Fruit fly (Drosophila melanogaster): ENCODE measurements around the gene Acbp1.
A peak's percentile ranks its signal among the peaks of the same experiment; 100 is the strongest.

Gene Acbp1

DNA sequence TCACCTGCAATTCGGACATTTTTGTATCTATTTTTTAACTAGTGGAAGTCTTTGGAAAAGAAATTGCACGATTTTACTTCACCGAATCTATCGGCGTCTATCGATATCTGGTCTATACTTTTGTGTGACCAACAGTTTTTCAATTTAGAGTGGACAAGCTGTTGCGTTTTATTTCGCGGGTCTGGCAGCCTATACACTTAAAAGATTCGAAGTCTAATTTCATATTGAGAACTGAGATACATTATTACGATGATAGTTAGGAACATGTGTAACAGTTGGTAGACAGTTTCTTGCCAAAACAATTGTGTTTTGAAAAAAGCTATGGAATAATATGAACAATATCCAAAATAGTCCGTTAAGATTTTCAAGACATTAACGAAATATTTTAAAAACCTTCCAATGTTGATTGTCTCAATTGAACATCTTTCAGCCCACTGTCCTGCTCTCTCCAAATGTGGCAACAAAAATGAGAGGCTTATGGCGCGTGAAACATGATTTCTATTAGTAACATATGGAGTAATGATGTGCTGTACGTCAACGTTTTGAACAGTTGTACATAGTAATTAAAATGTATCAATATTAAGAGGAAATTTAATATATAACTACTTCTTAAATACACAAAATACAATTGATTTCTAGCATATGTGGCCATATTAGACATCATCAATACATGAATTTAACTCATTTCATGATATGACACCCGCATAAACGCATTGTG, at the start of gene Acbp1 (continued):
- no peak for TF ChIP-seq prd (optimal IDR thresholded peaks at IDR 0.05)
- TF ChIP-seq prd (GFP tag; IDR thresholded peaks at IDR 0.05): peak; percentile 92
- peak; percentile 90 for TF ChIP-seq Dbx (GFP tag; IDR thresholded peaks at IDR 0.05)
- TF ChIP-seq Hand (GFP tag; optimal IDR thresholded peaks at IDR 0.05): peak; percentile 99
- TF ChIP-seq CG14965 (GFP tag; optimal IDR thresholded peaks at IDR 0.05; ENCODE audit: borderline replicate concordance): peak; percentile 75
- TF ChIP-seq ac (GFP tag; optimal IDR thresholded peaks at IDR 0.05): peak; percentile 91
- peak; percentile 96 for TF ChIP-seq CG10209 (GFP tag; optimal IDR thresholded peaks at IDR 0.05)
- peak; percentile 90 for TF ChIP-seq CG30020 (tag; optimal IDR thresholded peaks at IDR 0.05)
- TF ChIP-seq gt (GFP tag; IDR thresholded peaks at IDR 0.05): peak; percentile 68
- peak; percentile 95 for TF ChIP-seq caup (GFP tag; optimal IDR thresholded peaks at IDR 0.05; ENCODE audit: severe bottlenecking)
- TF ChIP-seq amos (GFP tag; IDR thresholded peaks at IDR 0.05; ENCODE audit: partially characterized antibody): peak; percentile 81
- no peak for TF ChIP-seq crol (GFP tag; IDR thresholded peaks at IDR 0.05)
- TF ChIP-seq Rx (GFP tag; IDR thresholded peaks at IDR 0.05): peak; percentile 80
- TF ChIP-seq CG3407 (GFP tag; optimal IDR thresholded peaks at IDR 0.05): peak; percentile 91
- peak; percentile 88 for TF ChIP-seq H15 (GFP tag; IDR thresholded peaks at IDR 0.05)
- TF ChIP-seq CG14667 (GFP tag; IDR thresholded peaks at IDR 0.05): peak; percentile 80
- TF ChIP-seq Antp (GFP tag; optimal IDR thresholded peaks at IDR 0.05): peak; percentile 97
- peak; percentile 89 for TF ChIP-seq Neu2 (GFP tag; optimal IDR thresholded peaks at IDR 0.05; ENCODE audit: borderline replicate concordance)
- TF ChIP-seq Dll (GFP tag; IDR thresholded peaks at IDR 0.05; ENCODE audit: partially characterized antibody): peak; percentile 86
- TF ChIP-seq Hr51 (GFP tag; optimal IDR thresholded peaks at IDR 0.05): peak; percentile 91 to 99
- TF ChIP-seq pum (GFP tag; optimal IDR thresholded peaks at IDR 0.05): peak; percentile 96
- TF ChIP-seq CG11723 (GFP tag; optimal IDR thresholded peaks at IDR 0.05): peak; percentile 96
- TF ChIP-seq cwo (GFP tag; optimal IDR thresholded peaks at IDR 0.05): peak; percentile 97
- peak; percentile 94 for TF ChIP-seq CG11695 (GFP tag; IDR thresholded peaks at IDR 0.05)
- peak; percentile 99 for TF ChIP-seq odd (GFP tag; optimal IDR thresholded peaks at IDR 0.05)
- peak; percentile 73 for TF ChIP-seq CG31388 (GFP tag; optimal IDR thresholded peaks at IDR 0.05)
- peak; percentile 94 for TF ChIP-seq gro (GFP tag; optimal IDR thresholded peaks at IDR 0.05)
- peak; percentile 82 for TF ChIP-seq gcm2 (GFP tag; optimal IDR thresholded peaks at IDR 0.05)
- TF ChIP-seq pita (GFP tag; optimal IDR thresholded peaks at IDR 0.05): no peak
- TF ChIP-seq Atf-2 (GFP tag; optimal IDR thresholded peaks at IDR 0.05): peak; percentile 91
- TF ChIP-seq Taf1 (GFP tag; IDR thresholded peaks at IDR 0.05): peak; percentile 75
- peak; percentile 97 for TF ChIP-seq sug (tag; optimal IDR thresholded peaks at IDR 0.05)
- no peak; the same call in 1 of the 2 replicates for TF ChIP-seq CG8765 (GFP tag; IDR thresholded peaks at IDR 0.05)
- TF ChIP-seq CG7357 (GFP tag; IDR thresholded peaks at IDR 0.05): peak; percentile 82
- peak; percentile 93 for TF ChIP-seq schlank (tag; optimal IDR thresholded peaks at IDR 0.05)
- TF ChIP-seq az2 (GFP tag; optimal IDR thresholded peaks at IDR 0.05): peak; percentile 94
- TF ChIP-seq CG12769 (tag; optimal IDR thresholded peaks at IDR 0.05): peak; percentile 97
- peak; percentile 97 for TF ChIP-seq CG15601 (tag; optimal IDR thresholded peaks at IDR 0.05)
- peak; percentile 97 for TF ChIP-seq nerfin-1 (tag; optimal IDR thresholded peaks at IDR 0.05)
- TF ChIP-seq CG17186 (GFP tag; optimal IDR thresholded peaks at IDR 0.05): peak; percentile 58
- peak; percentile 99 for TF ChIP-seq CG12299 (tag; optimal IDR thresholded peaks at IDR 0.05)
- peak; percentile 80 for TF ChIP-seq ttk (GFP tag; IDR thresholded peaks at IDR 0.05)
- TF ChIP-seq Gsc (GFP tag; IDR thresholded peaks at IDR 0.05): no peak
- TF ChIP-seq E2f2 (GFP tag; IDR thresholded peaks at IDR 0.05): peak; percentile 81
- TF ChIP-seq salm (tag; optimal IDR thresholded peaks at IDR 0.05): peak; percentile 97
- TF ChIP-seq CG16813 (GFP tag; IDR thresholded peaks at IDR 0.05; ENCODE audit: partially characterized antibody): peak; percentile 78; the same call in 2 of the 3 replicates
- peak; percentile 54; the same call in 1 of the 3 replicates for TF ChIP-seq z (GFP tag; IDR thresholded peaks at IDR 0.05)
- TF ChIP-seq CG8359 (GFP tag; optimal IDR thresholded peaks at IDR 0.05; ENCODE audit: borderline replicate concordance): peak; percentile 89
- TF ChIP-seq CG10543 (GFP tag; optimal IDR thresholded peaks at IDR 0.05): peak; percentile 99

Data from whole organism, embryonic.